Fruit fly (Drosophila melanogaster): ENCODE measurements around the gene Nepl4.

The Nepl4 gene

dm6 chr2L:6348327-6348726, 19.4 kb upstream of the Nepl4 start, which contains the start of gene CG9497:
CG9497 (minus strand) TSS chr2L:6348427.
- TF ChIP-seq svp (GFP tag) (peak; percentile 87), CG7368 (GFP tag; optimal IDR thresholded peaks at IDR 0.05) (no peak), lz (GFP tag; optimal IDR thresholded peaks at IDR 0.05) (no peak), CG6792 (GFP tag; optimal IDR thresholded peaks at IDR 0.05) (no peak)

- TF ChIP-seq fkh (GFP tag; optimal IDR thresholded peaks at IDR 0.05) (peak; percentile 32), eg (GFP tag; IDR thresholded peaks at IDR 0.05) (peak; percentile 10; the same call in 1 of the 3 replicates), CG10669 (GFP tag; optimal IDR thresholded peaks at IDR 0.05) (no peak)
Observed at dm6 chr2L:6350984-6351808, 16.5 kb upstream of the Nepl4 start, which contains the start of gene CG9498. CG9498 (minus strand) TSS chr2L:6351034.

- TF ChIP-seq Lpt (GFP tag; optimal IDR thresholded peaks at IDR 0.05): no peak
- TF ChIP-seq net (GFP tag; optimal IDR thresholded peaks at IDR 0.05): no peak
- TF ChIP-seq svp (GFP tag): peak; percentile 62
- peak; percentile 8 for TF ChIP-seq Ets96B (tag; optimal IDR thresholded peaks at IDR 0.05)
- TF ChIP-seq CG15336 (GFP tag; IDR thresholded peaks at IDR 0.05): no peak
- peak; percentile 62 for TF ChIP-seq Hr4 (GFP tag; optimal IDR thresholded peaks at IDR 0.05)
- TF ChIP-seq CG3032 (tag; optimal IDR thresholded peaks at IDR 0.05): no peak
- peak; percentile 68 for TF ChIP-seq fkh (GFP tag; optimal IDR thresholded peaks at IDR 0.05)
- TF ChIP-seq CG10631 (GFP tag; optimal IDR thresholded peaks at IDR 0.05): peak; percentile 3
- peak; percentile 14 for TF ChIP-seq OdsH (GFP tag; optimal IDR thresholded peaks at IDR 0.05)
- peak; percentile 33 for TF ChIP-seq Eip78C (GFP tag)
- peak; percentile 63; the same call in 2 of the 3 replicates for TF ChIP-seq eg (GFP tag; IDR thresholded peaks at IDR 0.05)
- no peak for TF ChIP-seq CG6854 (GFP tag; optimal IDR thresholded peaks at IDR 0.05)
- no peak for TF ChIP-seq CG34406 (GFP tag; optimal IDR thresholded peaks at IDR 0.05)
- TF ChIP-seq topi (GFP tag; optimal IDR thresholded peaks at IDR 0.05): no peak
- TF ChIP-seq CG6792 (GFP tag; optimal IDR thresholded peaks at IDR 0.05): no peak
Observed at dm6 chr2L:6351809-6352182, 15.9 kb upstream of the Nepl4 start.

dm6 chr2L:6354231-6354630, 13.5 kb upstream of the Nepl4 start, which contains the start of gene ppk7:
ppk7 (minus strand) TSS chr2L:6354331.
- TF ChIP-seq Lpt (GFP tag; optimal IDR thresholded peaks at IDR 0.05) (no peak), salr (GFP tag; optimal IDR thresholded peaks at IDR 0.05) (no peak), Sox102F (GFP tag; optimal IDR thresholded peaks at IDR 0.05) (no peak), Smox (GFP tag; optimal IDR thresholded peaks at IDR 0.05) (no peak), spab (GFP tag; optimal IDR thresholded peaks at IDR 0.05) (no peak), topi (GFP tag; optimal IDR thresholded peaks at IDR 0.05) (no peak), esn (GFP tag; optimal IDR thresholded peaks at IDR 0.05) (no peak), CG31627 (GFP tag; optimal IDR thresholded peaks at IDR 0.05) (no peak), Ets96B (tag; optimal IDR thresholded peaks at IDR 0.05) (no peak), Blimp-1 (GFP tag; optimal IDR thresholded peaks at IDR 0.05) (no peak), CG8319 (GFP tag; optimal IDR thresholded peaks at IDR 0.05) (no peak), CG6808 (GFP tag; optimal IDR thresholded peaks at IDR 0.05) (no peak), Hr39 (GFP tag; optimal IDR thresholded peaks at IDR 0.05) (no peak), CG6276 (GFP tag; optimal IDR thresholded peaks at IDR 0.05) (no peak), CG9139 (GFP tag; optimal IDR thresholded peaks at IDR 0.05) (no peak), Sox15 (GFP tag; optimal IDR thresholded peaks at IDR 0.05) (no peak), fd59A (GFP tag; optimal IDR thresholded peaks at IDR 0.05) (no peak)

- TF ChIP-seq CG6854 (GFP tag; optimal IDR thresholded peaks at IDR 0.05): no peak
- TF ChIP-seq CG10631 (GFP tag; optimal IDR thresholded peaks at IDR 0.05): no peak
- TF ChIP-seq Eip93F (GFP tag; optimal IDR thresholded peaks at IDR 0.05): no peak
- TF ChIP-seq CG31627 (GFP tag; optimal IDR thresholded peaks at IDR 0.05): no peak
- TF ChIP-seq fd85E (GFP tag; optimal IDR thresholded peaks at IDR 0.05): no peak
- TF ChIP-seq Blimp-1 (GFP tag; optimal IDR thresholded peaks at IDR 0.05): no peak
- no peak for TF ChIP-seq CG8319 (GFP tag; optimal IDR thresholded peaks at IDR 0.05)
- no peak for TF ChIP-seq CG6808 (GFP tag; optimal IDR thresholded peaks at IDR 0.05)
- no peak for TF ChIP-seq Ets96B (tag; optimal IDR thresholded peaks at IDR 0.05)
- TF ChIP-seq fd59A (GFP tag; optimal IDR thresholded peaks at IDR 0.05): no peak
- TF ChIP-seq ss (GFP tag; optimal IDR thresholded peaks at IDR 0.05): no peak
- TF ChIP-seq Eip75B (GFP tag; optimal IDR thresholded peaks at IDR 0.05): no peak
Observed at dm6 chr2L:6354656-6355055, 13.0 kb upstream of the Nepl4 start, which contains the start of gene ppk14. ppk14 (plus strand) TSS chr2L:6354956.
